Worm (Caenorhabditis elegans): ENCODE data around the gene rfl-1.
A peak's percentile ranks its signal among the peaks of the same experiment; 100 is the strongest.

The rfl-1 gene

ce11 chrIII:6978875-6979274 is 42.1 kb upstream of the rfl-1 start (continued):
- TF ChIP-seq alr-1 (tag; optimal IDR thresholded peaks at IDR 0.05) (no peak), fos-1 (tag; optimal IDR thresholded peaks at IDR 0.05) (peak; percentile 64), sma-9 (GFP tag; optimal IDR thresholded peaks at IDR 0.05) (peak; percentile 61), sma-9 (tag; optimal IDR thresholded peaks at IDR 0.05) (no peak), sma-3 (GFP tag; optimal IDR thresholded peaks at IDR 0.05) (peak; percentile 57), crh-2 (tag; optimal IDR thresholded peaks at IDR 0.05) (peak; percentile 71), nhr-6 (tag; optimal IDR thresholded peaks at IDR 0.05) (peak; percentile 67), ztf-4 (tag; optimal IDR thresholded peaks at IDR 0.05) (peak; percentile 27), unc-55 (GFP tag; optimal IDR thresholded peaks at IDR 0.05) (peak; percentile 22), aly-2 (tag; optimal IDR thresholded peaks at IDR 0.05) (no peak), unc-62 (GFP tag; optimal IDR thresholded peaks at IDR 0.05) (peak; percentile 90), nhr-237 (tag; optimal IDR thresholded peaks at IDR 0.05) (no peak), nhr-10 (tag; optimal IDR thresholded peaks at IDR 0.05) (no peak), unc-39 (tag; optimal IDR thresholded peaks at IDR 0.05) (no peak), mdl-1 (tag; optimal IDR thresholded peaks at IDR 0.05) (peak in 1 of 2 experiments; percentile 5), peb-1 (tag; optimal IDR thresholded peaks at IDR 0.05) (no peak), elt-1 (tag; optimal IDR thresholded peaks at IDR 0.05) (no peak), dmd-4 (tag; optimal IDR thresholded peaks at IDR 0.05) (no peak)

- TF ChIP-seq nhr-25 (tag; optimal IDR thresholded peaks at IDR 0.05) (no peak), nhr-129 (tag; optimal IDR thresholded peaks at IDR 0.05) (no peak), nhr-6 (tag; optimal IDR thresholded peaks at IDR 0.05) (no peak), aly-2 (tag; optimal IDR thresholded peaks at IDR 0.05) (no peak), lin-11 (tag; optimal IDR thresholded peaks at IDR 0.05) (no peak)
Measured at ce11 chrIII:6979584-6979983, 41.4 kb upstream of the rfl-1 start, which contains the start of gene ceh-20. ceh-20 (plus strand) TSS chrIII:6979884.

ce11 chrIII:6981989-6982553 is 38.9 kb upstream of the rfl-1 start, which contains the start of gene F31E3.6:
F31E3.6 (plus strand) TSS chrIII:6982081.
- peak; percentile 22 to 79 for TF ChIP-seq lsy-2 (tag; optimal IDR thresholded peaks at IDR 0.05)

ce11 chrIII:6988060-6988459 is 32.9 kb upstream of the rfl-1 start:
- peak in 1 of 2 experiments; percentile 78 for TF ChIP-seq lsy-2 (tag; optimal IDR thresholded peaks at IDR 0.05)
- no peak for TF ChIP-seq ztf-1 (GFP tag; conservative IDR thresholded peaks at IDR 0.05)
- TF ChIP-seq Y55F3AM.14 (GFP tag; optimal IDR thresholded peaks at IDR 0.05): no peak
- TF ChIP-seq nhr-6 (tag; optimal IDR thresholded peaks at IDR 0.05): peak; percentile 60
- no peak for TF ChIP-seq skn-1 (tag; optimal IDR thresholded peaks at IDR 0.05)
- no peak for TF ChIP-seq nhr-77 (tag; optimal IDR thresholded peaks at IDR 0.05)
- no peak for TF ChIP-seq dmd-4 (tag; optimal IDR thresholded peaks at IDR 0.05)
- TF ChIP-seq elt-3 (tag; optimal IDR thresholded peaks at IDR 0.05): no peak
- TF ChIP-seq ceh-82 (tag; optimal IDR thresholded peaks at IDR 0.05): no peak
- no peak for TF ChIP-seq unc-55 (GFP tag; optimal IDR thresholded peaks at IDR 0.05)
- no peak for TF ChIP-seq gmeb-1 (tag; optimal IDR thresholded peaks at IDR 0.05)
- TF ChIP-seq lin-39 (tag; optimal IDR thresholded peaks at IDR 0.05): peak; percentile 12
- no peak for TF ChIP-seq nhr-23 (tag; optimal IDR thresholded peaks at IDR 0.05)
- no peak for TF ChIP-seq peb-1 (tag; optimal IDR thresholded peaks at IDR 0.05)
- no peak for TF ChIP-seq mdl-1 (tag; optimal IDR thresholded peaks at IDR 0.05)
- TF ChIP-seq nhr-25 (tag; optimal IDR thresholded peaks at IDR 0.05): no peak
- no peak for TF ChIP-seq elt-1 (tag; optimal IDR thresholded peaks at IDR 0.05)
- peak; percentile 13 for TF ChIP-seq egl-27 (tag; optimal IDR thresholded peaks at IDR 0.05)
- TF ChIP-seq snpc-4 (tag; optimal IDR thresholded peaks at IDR 0.05): no peak
- no peak for TF ChIP-seq fos-1 (tag; optimal IDR thresholded peaks at IDR 0.05)
- TF ChIP-seq nhr-237 (tag; optimal IDR thresholded peaks at IDR 0.05): no peak
- TF ChIP-seq F13H6.1 (tag; optimal IDR thresholded peaks at IDR 0.05): peak; percentile 87
- TF ChIP-seq nhr-129 (tag; optimal IDR thresholded peaks at IDR 0.05): peak; percentile 82
- TF ChIP-seq lin-11 (tag; optimal IDR thresholded peaks at IDR 0.05): no peak
- TF ChIP-seq ZK546.5 (tag; optimal IDR thresholded peaks at IDR 0.05): no peak
- TF ChIP-seq aly-2 (tag; optimal IDR thresholded peaks at IDR 0.05): no peak
- peak; percentile 40 for TF ChIP-seq sem-4 (tag; optimal IDR thresholded peaks at IDR 0.05)
- TF ChIP-seq R02D3.7 (tag; optimal IDR thresholded peaks at IDR 0.05): no peak
- TF ChIP-seq lin-13 (GFP tag; optimal IDR thresholded peaks at IDR 0.05): peak; percentile 4
- TF ChIP-seq zag-1 (tag; optimal IDR thresholded peaks at IDR 0.05): no peak
- peak; percentile 70 for TF ChIP-seq C34F6.9 (tag; optimal IDR thresholded peaks at IDR 0.05)
- no peak for TF ChIP-seq nhr-10 (tag; optimal IDR thresholded peaks at IDR 0.05)
- peak; percentile 55 for TF ChIP-seq mab-5 (tag; optimal IDR thresholded peaks at IDR 0.05)
- peak; percentile 62 for TF ChIP-seq unc-62 (GFP tag; optimal IDR thresholded peaks at IDR 0.05)
- no peak for TF ChIP-seq mbf-1 (tag; optimal IDR thresholded peaks at IDR 0.05)
- TF ChIP-seq unc-39 (tag; optimal IDR thresholded peaks at IDR 0.05): no peak
- TF ChIP-seq nhr-12 (tag; optimal IDR thresholded peaks at IDR 0.05): no peak
- no peak for TF ChIP-seq nhr-21 (tag; optimal IDR thresholded peaks at IDR 0.05)
- TF ChIP-seq ztf-4 (tag; optimal IDR thresholded peaks at IDR 0.05): peak; percentile 76
- TF ChIP-seq sma-3 (GFP tag; optimal IDR thresholded peaks at IDR 0.05): no peak
- TF ChIP-seq nhr-11 (tag; optimal IDR thresholded peaks at IDR 0.05): no peak
- TF ChIP-seq ceh-16 (tag; optimal IDR thresholded peaks at IDR 0.05): no peak
